Worm (Caenorhabditis elegans): ENCODE data around the gene sru-19.

Gene sru-19

DNA sequence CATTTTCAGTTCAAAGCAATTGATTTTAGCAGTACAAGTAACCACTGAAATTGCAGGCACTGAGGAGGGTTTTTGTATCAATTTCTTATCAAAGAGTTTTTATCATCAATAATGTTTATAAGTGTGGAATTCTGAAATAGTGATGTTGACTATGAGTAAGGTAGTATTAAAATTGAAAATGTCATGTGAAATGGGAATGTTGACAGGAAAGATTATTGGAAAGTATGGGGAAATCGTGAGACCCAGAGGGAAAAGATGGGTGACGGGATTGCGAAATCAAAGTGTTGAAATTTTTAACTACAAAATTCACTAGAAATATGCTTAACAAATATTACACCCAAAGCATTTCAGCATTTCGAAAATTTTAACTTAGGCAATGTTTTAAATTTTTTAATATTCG lies 28.9 kb downstream of the sru-19 start, which contains the start of gene F53B2.8 (continued):
- no peak for TF ChIP-seq unc-39 (tag; optimal IDR thresholded peaks at IDR 0.05)
- TF ChIP-seq arid-1 (GFP tag; conservative IDR thresholded peaks at IDR 0.05), result no peak
- no peak for TF ChIP-seq F10B5.3 (tag; optimal IDR thresholded peaks at IDR 0.05)
- no peak for TF ChIP-seq tag-97 (GFP tag; IDR thresholded peaks at IDR 0.05)
- TF ChIP-seq dve-1 (tag; optimal IDR thresholded peaks at IDR 0.05; ENCODE audit: insufficient read depth), result peak; percentile 73
- TF ChIP-seq T26A8.4 (GFP tag; IDR thresholded peaks at IDR 0.05), result no peak
- no peak for TF ChIP-seq lim-7 (GFP tag; IDR thresholded peaks at IDR 0.05)
- TF ChIP-seq nhr-10 (tag; optimal IDR thresholded peaks at IDR 0.05), result no peak
- TF ChIP-seq daf-12 (tag; optimal IDR thresholded peaks at IDR 0.05), result no peak
- no peak for TF ChIP-seq nhr-111 (GFP tag; optimal IDR thresholded peaks at IDR 0.05)
- peak; percentile 15 for TF ChIP-seq dpl-1 (GFP tag; optimal IDR thresholded peaks at IDR 0.05)
- TF ChIP-seq F26F4.8 (GFP tag; conservative IDR thresholded peaks at IDR 0.05), result no peak
- no peak for TF ChIP-seq ama-1 (optimal IDR thresholded peaks at IDR 0.05)
- TF ChIP-seq nhr-41 (GFP tag; IDR thresholded peaks at IDR 0.05), result no peak
- peak; percentile 52 for TF ChIP-seq mes-2 (tag; optimal IDR thresholded peaks at IDR 0.05; ENCODE audit: poor library complexity, severe bottlenecking)
- no peak for TF ChIP-seq madf-9 (GFP tag; conservative IDR thresholded peaks at IDR 0.05)
- no peak for TF ChIP-seq lin-29 (GFP tag; IDR thresholded peaks at IDR 0.05)
- no peak for TF ChIP-seq madf-5 (GFP tag; IDR thresholded peaks at IDR 0.05)
- TF ChIP-seq zip-2 (tag; optimal IDR thresholded peaks at IDR 0.05), result no peak
- TF ChIP-seq nhr-28 (tag; optimal IDR thresholded peaks at IDR 0.05), result peak; percentile 99
- no peak for TF ChIP-seq aha-1 (tag)
- no peak for TF ChIP-seq snpc-4 (tag; optimal IDR thresholded peaks at IDR 0.05)
- no peak for TF ChIP-seq nhr-25 (tag; optimal IDR thresholded peaks at IDR 0.05; ENCODE audit: borderline replicate concordance, insufficient read depth)
- peak; percentile 95 for TF ChIP-seq nhr-6 (tag; optimal IDR thresholded peaks at IDR 0.05)
- TF ChIP-seq zip-11 (GFP tag; IDR thresholded peaks at IDR 0.05), result no peak
- no peak for TF ChIP-seq zfp-2 (tag; optimal IDR thresholded peaks at IDR 0.05)
- peak; percentile 75 for TF ChIP-seq hlh-11 (tag; optimal IDR thresholded peaks at IDR 0.05)
- TF ChIP-seq pqm-1 (tag; optimal IDR thresholded peaks at IDR 0.05), result peak; percentile 88
- TF ChIP-seq dmd-9 (GFP tag; IDR thresholded peaks at IDR 0.05), result no peak
- TF ChIP-seq dmd-6 (GFP tag; IDR thresholded peaks at IDR 0.05), result peak; percentile 81
- no peak for TF ChIP-seq ceh-82 (tag; optimal IDR thresholded peaks at IDR 0.05)
- TF ChIP-seq ZK546.5 (tag; optimal IDR thresholded peaks at IDR 0.05), result no peak
- TF ChIP-seq lin-39 (tag; optimal IDR thresholded peaks at IDR 0.05), result no peak
- no peak for TF ChIP-seq ces-1 (GFP tag; optimal IDR thresholded peaks at IDR 0.05)
- TF ChIP-seq pha-4 (GFP tag; IDR thresholded peaks at IDR 0.05), result no peak
- no peak for TF ChIP-seq pha-4 (tag; optimal IDR thresholded peaks at IDR 0.05)
- TF ChIP-seq mdl-1 (tag; optimal IDR thresholded peaks at IDR 0.05), result peak in 1 of 2 experiments; percentile 8
- no peak for TF ChIP-seq dmd-8 (GFP tag; IDR thresholded peaks at IDR 0.05)
- no peak for TF ChIP-seq ceh-20 (GFP tag; IDR thresholded peaks at IDR 0.05)
- peak in 1 of 2 experiments; percentile 40 for TF ChIP-seq daf-16 (GFP tag; optimal IDR thresholded peaks at IDR 0.05)
- TF ChIP-seq daf-16 (tag; optimal IDR thresholded peaks at IDR 0.05), result peak; percentile 98
- TF ChIP-seq lsy-2 (tag; optimal IDR thresholded peaks at IDR 0.05), result peak; percentile 17 to 37
- TF ChIP-seq ztf-7 (tag; optimal IDR thresholded peaks at IDR 0.05), result peak; percentile 53
- peak; percentile 67 for TF ChIP-seq hlh-30 (tag; optimal IDR thresholded peaks at IDR 0.05; ENCODE audit: insufficient read depth)
- TF ChIP-seq mxl-3 (GFP tag; optimal IDR thresholded peaks at IDR 0.05), result peak; percentile 10
- TF ChIP-seq nhr-11 (tag; optimal IDR thresholded peaks at IDR 0.05), result peak; percentile 10
- TF ChIP-seq lin-13 (GFP tag; optimal IDR thresholded peaks at IDR 0.05), result no peak
- TF ChIP-seq skn-1 (tag; optimal IDR thresholded peaks at IDR 0.05), result no peak
- peak in 1 of 2 experiments; percentile 26 for TF ChIP-seq unc-62 (GFP tag; optimal IDR thresholded peaks at IDR 0.05 in 1 of 2)
- no peak for TF ChIP-seq unc-62 (tag; optimal IDR thresholded peaks at IDR 0.05)
- TF ChIP-seq daf-8 (GFP tag; IDR thresholded peaks at IDR 0.05), result no peak
- TF ChIP-seq D1046.2 (GFP tag; IDR thresholded peaks at IDR 0.05), result no peak
- no peak for TF ChIP-seq egl-27 (tag; optimal IDR thresholded peaks at IDR 0.05)
- no peak for TF ChIP-seq ztf-11 (tag; optimal IDR thresholded peaks at IDR 0.05)
